Fruit fly (Drosophila melanogaster) whole organism, wandering third instar larva: Measurements from ENCODE around the gene RpL30.

ENCODE experiments used
- Abd-B ChIP-seq: fragments of >200 bp; optimal IDR thresholded peaks from 2 replicates; lab custom pipeline; 2017; ENCODE audit warnings: missing biosample characterization, missing genetic modification characterization
- CG32264 ChIP-seq: fragments of 200-800 bp; sonication (Bioruptor generic); optimal IDR thresholded peaks from 2 replicates; lab custom pipeline; 2016; ENCODE audit warnings: missing biosample characterization, missing genetic modification characterization
- CG9705 ChIP-seq: fragments of 200-800 bp; sonication (Bioruptor generic); optimal IDR thresholded peaks from 2 replicates; lab custom pipeline; 2018; ENCODE audit warnings: missing biosample characterization, mild to moderate bottlenecking, missing genetic modification characterization
- CrebA ChIP-seq: fragments of 200-800 bp; sonication (Bioruptor generic); optimal IDR thresholded peaks from 2 replicates; lab custom pipeline; 2016; ENCODE audit warnings: missing biosample characterization, mild to moderate bottlenecking, missing genetic modification characterization, borderline replicate concordance
- Dfd ChIP-seq: fragments of >200 bp; optimal IDR thresholded peaks from 2 replicates; lab custom pipeline; 2017; ENCODE audit warnings: missing biosample characterization, missing genetic modification characterization
- Dif ChIP-seq: fragments of 200-275, 200-300 bp; sonication (Bioruptor generic); optimal IDR thresholded peaks from 2 replicates; lab custom pipeline; 2018; ENCODE audit warnings: missing biosample characterization, missing genetic modification characterization; ENCODE audit not compliant: partially characterized antibody
- GATAd ChIP-seq: sonication (Bioruptor generic); optimal IDR thresholded peaks from 2 replicates; lab custom pipeline; 2016; ENCODE audit warnings: missing biosample characterization, missing genetic modification characterization
- HLH106 ChIP-seq: fragments of 200-800 bp; optimal IDR thresholded peaks from 3 replicates; lab custom pipeline; 2019; ENCODE audit warnings: missing biosample characterization, mild to moderate bottlenecking, missing genetic modification characterization, moderate library complexity
- Hnf4 ChIP-seq: fragments of 200-800 bp; sonication (Bioruptor generic); optimal IDR thresholded peaks from 2 replicates; lab custom pipeline; 2016; ENCODE audit warnings: missing biosample characterization, mild to moderate bottlenecking, missing genetic modification characterization
- Hr78 ChIP-seq: fragments of >200 bp; optimal IDR thresholded peaks from 2 replicates; lab custom pipeline; 2017; ENCODE audit warnings: missing biosample characterization, missing genetic modification characterization
- Hr83 ChIP-seq: fragments of 200-300 bp; sonication (Bioruptor generic); optimal IDR thresholded peaks from 2 replicates; lab custom pipeline; 2016; ENCODE audit warnings: missing biosample characterization, mild to moderate bottlenecking, missing genetic modification characterization, moderate library complexity; ENCODE audit not compliant: poor library complexity, severe bottlenecking
- Jra ChIP-seq: sonication (Bioruptor generic); optimal IDR thresholded peaks from 2 replicates; lab custom pipeline; 2016; ENCODE audit warnings: missing biosample characterization, missing genetic modification characterization
- Mio ChIP-seq: sonication (Bioruptor generic); optimal IDR thresholded peaks from 2 replicates; lab custom pipeline; 2016; ENCODE audit warnings: missing biosample characterization, missing genetic modification characterization
- Myc ChIP-seq: fragments of >200 bp; optimal IDR thresholded peaks from 2 replicates; lab custom pipeline; 2017
- N ChIP-seq: fragments of >200 bp; optimal IDR thresholded peaks from 2 replicates; lab custom pipeline; 2018; ENCODE audit warnings: missing biosample characterization, missing external identifiers, missing genetic modification characterization
- OdsH ChIP-seq: fragments of 200-800 bp; sonication (Bioruptor generic); optimal IDR thresholded peaks from 2 replicates; lab custom pipeline; 2016; ENCODE audit warnings: missing biosample characterization, mild to moderate bottlenecking, missing genetic modification characterization
- Rel ChIP-seq, 2 experiments: fragments of 200-800 bp; sonication (Bioruptor generic) in 1 of 2; optimal IDR thresholded peaks; 2 replicates in 1 of 2; 3 replicates in 1 of 2; lab custom pipeline; 2016 to 2019; ENCODE audit warnings: mild to moderate bottlenecking in 2 of 2, missing biosample characterization in 2 of 2, missing genetic modification characterization in 2 of 2, moderate library complexity in 1 of 2
- Sp1 ChIP-seq: fragments of 200-800 bp; sonication (Bioruptor generic); optimal IDR thresholded peaks from 3 replicates; lab custom pipeline; 2019; ENCODE audit warnings: missing biosample characterization, mild to moderate bottlenecking, missing genetic modification characterization, moderate library complexity
- Vsx2 ChIP-seq: fragments of 200-300, 225-300 bp; sonication (Bioruptor generic); optimal IDR thresholded peaks from 2 replicates; lab custom pipeline; 2018; ENCODE audit warnings: missing biosample characterization, missing genetic modification characterization; ENCODE audit not compliant: partially characterized antibody
- br ChIP-seq: fragments of 200-800 bp; sonication (Bioruptor generic); optimal IDR thresholded peaks from 2 replicates; lab custom pipeline; 2016; ENCODE audit warnings: missing biosample characterization, missing genetic modification characterization
- brk ChIP-seq: fragments of 200-800 bp; sonication (Bioruptor generic); optimal IDR thresholded peaks from 2 replicates; lab custom pipeline; 2016; ENCODE audit warnings: missing biosample characterization, mild to moderate bottlenecking, missing genetic modification characterization
- dl ChIP-seq, 2 experiments: fragments of 175-275, 200-275 bp in 1 of 2; fragments of 200-275 bp in 1 of 2; sonication (Bioruptor generic); optimal IDR thresholded peaks; lab custom pipeline; 2018; ENCODE audit warnings: mild to moderate bottlenecking in 2 of 2, missing biosample characterization in 2 of 2, missing genetic modification characterization in 2 of 2, moderate library complexity in 2 of 2; ENCODE audit not compliant: partially characterized antibody in 2 of 2, insufficient read depth in 1 of 2
- dmrt93B ChIP-seq: fragments of 200-800 bp; sonication (Bioruptor generic); optimal IDR thresholded peaks from 2 replicates; lab custom pipeline; 2018; ENCODE audit warnings: missing biosample characterization, mild to moderate bottlenecking, missing genetic modification characterization
- dsf ChIP-seq: sonication (Bioruptor generic); optimal IDR thresholded peaks from 2 replicates; lab custom pipeline; 2016; ENCODE audit warnings: missing biosample characterization, missing genetic modification characterization, borderline replicate concordance
- ey ChIP-seq: fragments of 200-800 bp; sonication (Bioruptor generic); optimal IDR thresholded peaks from 2 replicates; lab custom pipeline; 2016; ENCODE audit warnings: missing biosample characterization, missing genetic modification characterization
- foxo ChIP-seq, 2 experiments: fragments of 200-800 bp; sonication (Bioruptor generic); optimal IDR thresholded peaks; 2 replicates in 1 of 2; 3 replicates in 1 of 2; lab custom pipeline; 2016 to 2017; ENCODE audit warnings: missing biosample characterization in 2 of 2, missing genetic modification characterization in 2 of 2
- fru ChIP-seq: fragments of 200-800 bp; sonication (Bioruptor generic); optimal IDR thresholded peaks from 3 replicates; lab custom pipeline; 2016; ENCODE audit warnings: missing biosample characterization, mild to moderate bottlenecking, missing genetic modification characterization
- h ChIP-seq: fragments of 200-800 bp; sonication (Bioruptor generic); optimal IDR thresholded peaks from 3 replicates; lab custom pipeline; 2016; ENCODE audit warnings: missing biosample characterization, mild to moderate bottlenecking, missing genetic modification characterization
- jim ChIP-seq: fragments of 175-275, 200-325 bp; sonication (Bioruptor generic); optimal IDR thresholded peaks from 2 replicates; lab custom pipeline; 2016; ENCODE audit warnings: missing biosample characterization, mild to moderate bottlenecking, missing genetic modification characterization
- lola ChIP-seq: fragments of >200 bp; optimal IDR thresholded peaks from 2 replicates; lab custom pipeline; 2017; ENCODE audit warnings: missing biosample characterization, missing genetic modification characterization
- pan ChIP-seq: fragments of >200 bp; optimal IDR thresholded peaks from 2 replicates; lab custom pipeline; 2017
- psq ChIP-seq: fragments of 200-800 bp; sonication (Bioruptor generic); optimal IDR thresholded peaks from 3 replicates; lab custom pipeline; 2017; ENCODE audit warnings: missing biosample characterization, mild to moderate bottlenecking, missing genetic modification characterization, moderate library complexity
- rgr ChIP-seq: fragments of 200-800 bp; sonication (Bioruptor generic); optimal IDR thresholded peaks from 3 replicates; lab custom pipeline; 2016; ENCODE audit warnings: missing biosample characterization, mild to moderate bottlenecking, missing genetic modification characterization
- sage ChIP-seq: fragments of 200-800 bp; sonication (Bioruptor generic); optimal IDR thresholded peaks from 2 replicates; lab custom pipeline; 2016; ENCODE audit warnings: missing biosample characterization, mild to moderate bottlenecking, missing genetic modification characterization
- sv ChIP-seq: fragments of 200-800 bp; sonication (Bioruptor generic); optimal IDR thresholded peaks from 3 replicates; lab custom pipeline; 2016; ENCODE audit warnings: missing biosample characterization, missing genetic modification characterization
- tai ChIP-seq: sonication (Bioruptor generic); optimal IDR thresholded peaks from 2 replicates; lab custom pipeline; 2016; ENCODE audit warnings: missing biosample characterization, missing genetic modification characterization
- usp ChIP-seq: fragments of >200 bp; optimal IDR thresholded peaks from 2 replicates; lab custom pipeline; 2017; ENCODE audit warnings: missing biosample characterization, missing genetic modification characterization
- woc ChIP-seq: sonication (Bioruptor generic); optimal IDR thresholded peaks from 2 replicates; lab custom pipeline; 2016; ENCODE audit warnings: missing biosample characterization, mild to moderate bottlenecking, missing genetic modification characterization

Gene RpL30

DNA sequence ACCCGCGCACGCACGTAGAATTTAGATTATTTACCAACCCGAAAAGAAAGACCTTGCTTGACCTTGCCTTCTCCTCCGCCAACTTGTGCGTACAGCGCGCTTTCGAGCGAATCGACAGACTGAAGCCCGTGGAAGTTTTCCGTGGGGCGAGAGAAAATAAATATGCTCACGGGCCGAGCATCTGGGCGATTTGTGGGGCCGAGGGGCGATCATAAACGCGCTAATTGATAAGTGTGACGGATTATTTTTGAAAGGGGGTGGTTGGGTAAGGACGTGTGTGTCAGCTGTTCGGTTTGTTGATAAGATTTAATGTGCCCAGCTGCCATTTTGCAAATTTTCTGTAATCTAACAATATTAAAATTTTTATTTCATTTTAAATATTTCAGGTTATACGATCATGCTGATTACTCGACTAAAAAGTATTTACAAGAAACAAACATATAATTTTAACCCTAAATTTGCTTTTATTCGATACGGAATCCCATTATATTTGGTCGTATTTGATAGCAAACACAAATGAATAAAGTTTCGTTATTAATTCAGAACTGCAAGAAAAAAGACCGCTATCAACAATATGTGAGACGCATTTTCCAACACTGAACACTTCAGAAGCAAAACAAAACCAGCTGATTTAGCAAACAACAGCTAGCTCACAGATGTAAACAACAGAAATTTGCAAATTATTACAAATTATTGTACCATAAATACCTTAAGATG is 34.9 kb downstream of the RpL30 start, which contains the start of the genes L2HGDH and CG10431 (continued):
- TF ChIP-seq Myc (lab: Kevin White, UChicago): no peak
- peak; percentile 22 for TF ChIP-seq Hr83 (GFP tag; lab: Kevin White, UChicago)
- no peak for TF ChIP-seq jim (GFP tag; lab: Kevin White, UChicago)
- TF ChIP-seq CrebA (GFP tag; lab: Kevin White, UChicago): no peak
- TF ChIP-seq, all 38 proteins: peak for 22

DNA sequence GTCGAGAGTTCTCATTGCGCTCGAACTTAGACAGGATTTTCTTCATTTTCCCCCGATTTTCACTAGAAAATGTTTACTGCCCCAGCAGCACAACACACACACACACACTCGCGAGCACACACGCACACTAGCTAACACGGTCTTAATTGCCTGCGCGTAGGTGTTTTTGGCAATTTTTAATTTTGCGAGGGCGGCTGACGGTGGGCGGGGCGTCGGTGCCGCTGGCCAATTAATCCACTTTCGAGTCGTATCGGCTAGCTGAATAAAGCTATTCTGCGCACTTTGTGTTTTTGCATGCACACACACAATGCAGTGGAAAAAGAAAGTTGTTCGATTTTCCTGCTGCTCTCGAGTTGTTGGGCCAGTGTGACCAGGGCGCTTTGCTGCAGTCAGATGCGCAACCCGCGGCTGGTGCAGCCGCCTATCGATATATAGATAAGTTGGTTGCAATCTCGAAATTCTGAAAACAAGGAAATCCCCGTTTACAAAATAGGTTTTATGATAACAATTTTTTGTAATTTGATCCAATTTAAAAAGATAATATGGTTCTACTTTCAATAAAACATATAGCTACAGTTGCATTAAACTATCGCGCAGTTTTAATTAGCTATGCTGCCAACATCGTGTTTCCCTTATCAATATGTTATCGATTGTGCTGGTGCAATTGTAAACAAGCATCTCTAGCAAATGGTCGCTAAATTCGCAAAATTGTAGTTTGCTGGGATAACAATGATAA is 40.6 kb downstream of the RpL30 start, which contains the start of the genes Nak and Tango6:
Gene Nak (minus strand): TSS at position 375 of the 736 bp plus-strand sequence.
Gene Tango6 (plus strand): TSS at position 659 of the 736 bp plus-strand sequence.
- TF ChIP-seq Hnf4 (GFP tag; lab: Kevin White, UChicago) (peak; percentile 36), sv (peak; percentile 27), br (GFP tag; lab: Kevin White, UChicago) (peak; percentile 22), h (GFP tag; lab: Kevin White, UChicago) (peak; percentile 60), rgr (GFP tag; lab: Kevin White, UChicago) (peak; percentile 50), CG9705 (GFP tag; lab: Kevin White, UChicago) (peak; percentile 29), woc (GFP tag; lab: Kevin White, UChicago) (peak; percentile 86), GATAd (GFP tag; lab: Kevin White, UChicago) (peak; percentile 58), Rel (GFP tag; optimal IDR thresholded peaks at IDR 0.05; lab: Kevin White, UChicago) (no peak), Rel (tag; optimal IDR thresholded peaks at IDR 0.05; lab: Kevin White, UChicago) (peak; percentile 66), CrebA (GFP tag; lab: Kevin White, UChicago) (no peak), OdsH (GFP tag; lab: Kevin White, UChicago) (peak; percentile 11), fru (GFP tag; lab: Kevin White, UChicago) (peak; percentile 67), dl (GFP tag; optimal IDR thresholded peaks at IDR 0.05; lab: Kevin White, UChicago; ENCODE audit: insufficient read depth in 1 of 2, partially characterized antibody in 2 of 2) (no peak), N (GFP tag; lab: Kevin White, UChicago) (no peak), CG32264 (GFP tag; lab: Kevin White, UChicago) (no peak), Dif (GFP tag; lab: Kevin White, UChicago) (no peak), Myc (lab: Kevin White, UChicago) (peak; percentile 78), Mio (GFP tag; lab: Kevin White, UChicago) (no peak), usp (GFP tag; lab: Kevin White, UChicago) (no peak), pan (no peak), Sp1 (peak; percentile 51), ey (GFP tag; lab: Kevin White, UChicago) (peak; percentile 11), Hr78 (GFP tag; lab: Kevin White, UChicago) (no peak), HLH106 (tag; lab: Kevin White, UChicago) (peak; percentile 18), Vsx2 (GFP tag; lab: Kevin White, UChicago) (peak; percentile 95), Abd-B (no peak), dsf (GFP tag; lab: Kevin White, UChicago) (peak; percentile 30), tai (no peak), Jra (GFP tag; lab: Kevin White, UChicago) (peak; percentile 70), brk (no peak), foxo (GFP tag; optimal IDR thresholded peaks at IDR 0.05; lab: Kevin White, UChicago) (peak in 1 of 2 experiments; percentile 50), dmrt93B (peak; percentile 16), psq (GFP tag; lab: Kevin White, UChicago) (peak; percentile 15), sage (no peak), Hr83 (GFP tag; lab: Kevin White, UChicago) (peak; percentile 24), jim (GFP tag; lab: Kevin White, UChicago) (no peak), Dfd (GFP tag; lab: Kevin White, UChicago) (no peak), lola (GFP tag; lab: Kevin White, UChicago) (no peak)
